Fruit fly (Drosophila melanogaster) whole organism, prepupa: ENCODE results near the gene Dbx.

Source experiments
- Blimp-1 ChIP-seq: fragments of 200-800 bp; sonication (Bioruptor generic); optimal IDR thresholded peaks from 3 replicates; lab custom pipeline; 2017; ENCODE audit warnings: missing biosample characterization, missing genetic modification characterization, mild to moderate bottlenecking, moderate library complexity, missing genetic modification reagents
- CG10631 ChIP-seq: fragments of 200-800 bp; sonication (Bioruptor generic); optimal IDR thresholded peaks from 2 replicates; lab custom pipeline; 2016; ENCODE audit warnings: missing biosample characterization, missing genetic modification characterization
- CG10669 ChIP-seq: fragments of 200-800 bp; sonication (Bioruptor generic); optimal IDR thresholded peaks from 3 replicates; lab custom pipeline; 2018; ENCODE audit warnings: missing biosample characterization, mild to moderate bottlenecking, missing genetic modification characterization, moderate library complexity
- CG11294 ChIP-seq: fragments of 200-800 bp; sonication (Bioruptor generic); IDR thresholded peaks from 2 replicates; pipeline ENCODE4 v1.3.6; 2022; ENCODE audit warnings: missing biosample characterization, missing genetic modification characterization
- CG11762 ChIP-seq: fragments of 200-800 bp; sonication (Bioruptor generic); optimal IDR thresholded peaks from 3 replicates; lab custom pipeline; 2016; ENCODE audit warnings: missing biosample characterization, missing genetic modification characterization; ENCODE audit not compliant: insufficient read depth
- CG11902 ChIP-seq: fragments of 200-800 bp; sonication (Bioruptor generic); optimal IDR thresholded peaks from 3 replicates; lab custom pipeline; 2016; ENCODE audit warnings: missing biosample characterization, missing genetic modification characterization
- CG15336 ChIP-seq: fragments of 200-800 bp; sonication (Bioruptor generic); IDR thresholded peaks from 2 replicates; pipeline ENCODE4 v1.3.6; 2022; ENCODE audit warnings: missing biosample characterization, missing genetic modification characterization
- CG1621 ChIP-seq: fragments of 200-800 bp; sonication (Bioruptor generic); optimal IDR thresholded peaks from 3 replicates; lab custom pipeline; 2018; ENCODE audit warnings: missing biosample characterization, mild to moderate bottlenecking, missing genetic modification characterization
- CG16779 ChIP-seq: fragments of 200-800 bp; sonication (Bioruptor generic); optimal IDR thresholded peaks from 3 replicates; lab custom pipeline; 2017; ENCODE audit warnings: missing biosample characterization, mild to moderate bottlenecking, missing genetic modification characterization
- CG31627 ChIP-seq: fragments of 200-800 bp; sonication (Bioruptor generic); optimal IDR thresholded peaks from 3 replicates; lab custom pipeline; 2016; ENCODE audit warnings: missing biosample characterization, missing genetic modification characterization
- CG32006 ChIP-seq: fragments of 200-800 bp; sonication (Bioruptor generic); optimal IDR thresholded peaks from 3 replicates; lab custom pipeline; 2017; ENCODE audit warnings: missing biosample characterization, mild to moderate bottlenecking, missing genetic modification characterization
- CG3919 ChIP-seq: fragments of 200-800 bp; sonication (Bioruptor generic); optimal IDR thresholded peaks from 3 replicates; lab custom pipeline; 2016; ENCODE audit warnings: missing biosample characterization, missing genetic modification characterization
- CG4318 ChIP-seq: fragments of 200-800 bp; sonication (Bioruptor generic); optimal IDR thresholded peaks from 3 replicates; lab custom pipeline; 2017; ENCODE audit warnings: missing biosample characterization, mild to moderate bottlenecking, missing genetic modification characterization
- CG6163 ChIP-seq: fragments of 200-800 bp; sonication (Bioruptor generic); IDR thresholded peaks from 3 replicates; pipeline ENCODE4 v1.3.6; 2022; ENCODE audit warnings: missing biosample characterization, missing genetic modification characterization
- CG6276 ChIP-seq: fragments of 200-800 bp; sonication (Bioruptor generic); optimal IDR thresholded peaks from 2 replicates; lab custom pipeline; 2017; ENCODE audit warnings: missing biosample characterization, mild to moderate bottlenecking, missing genetic modification characterization
- CG6808 ChIP-seq: fragments of 200-800 bp; sonication (Bioruptor generic); optimal IDR thresholded peaks from 3 replicates; lab custom pipeline; 2017; ENCODE audit warnings: missing biosample characterization, missing genetic modification characterization, mild to moderate bottlenecking, moderate library complexity, missing genetic modification reagents
- CG6854 ChIP-seq: fragments of 200-800 bp; sonication (Bioruptor generic); optimal IDR thresholded peaks from 2 replicates; lab custom pipeline; 2017; ENCODE audit warnings: missing biosample characterization, mild to moderate bottlenecking, missing genetic modification characterization
- CG7368 ChIP-seq: fragments of 200-800 bp; sonication (Bioruptor generic); optimal IDR thresholded peaks from 3 replicates; lab custom pipeline; 2016; ENCODE audit warnings: missing biosample characterization, missing genetic modification characterization
- CG8119 ChIP-seq: fragments of 200-800 bp; sonication (Bioruptor generic); IDR thresholded peaks from 3 replicates; pipeline ENCODE4 v1.3.6; 2022; ENCODE audit warnings: missing biosample characterization, missing genetic modification characterization
- CG9139 ChIP-seq: fragments of 200-800 bp; sonication (Bioruptor generic); optimal IDR thresholded peaks from 3 replicates; lab custom pipeline; 2017; ENCODE audit warnings: missing biosample characterization, mild to moderate bottlenecking, missing genetic modification characterization
- Eip75B ChIP-seq: fragments of 200-800 bp; sonication (Bioruptor generic); optimal IDR thresholded peaks from 3 replicates; lab custom pipeline; 2016; ENCODE audit warnings: missing biosample characterization, missing genetic modification characterization
- Eip78C ChIP-seq: fragments of 200-800 bp; sonication (Bioruptor generic); peaks from one replicate; lab custom pipeline; 2016; ENCODE audit warnings: missing biosample characterization, missing genetic modification characterization
- Hr38 ChIP-seq: sonication (Bioruptor generic); optimal IDR thresholded peaks from 2 replicates; lab custom pipeline; 2016; ENCODE audit warnings: missing biosample characterization, missing genetic modification characterization
- Hr4 ChIP-seq: fragments of 200-800 bp; sonication (Bioruptor generic); optimal IDR thresholded peaks from 3 replicates; lab custom pipeline; 2016; ENCODE audit warnings: missing biosample characterization, missing genetic modification characterization
- Lpt ChIP-seq: fragments of 200-800 bp; sonication (Bioruptor generic); optimal IDR thresholded peaks from 3 replicates; lab custom pipeline; 2016; ENCODE audit warnings: missing biosample characterization, missing genetic modification characterization
- OdsH ChIP-seq: fragments of 200-800 bp; sonication (Bioruptor generic); optimal IDR thresholded peaks from 3 replicates; lab custom pipeline; 2016; ENCODE audit warnings: missing biosample characterization, missing genetic modification characterization
- Sox102F ChIP-seq: fragments of 200-800 bp; sonication (Bioruptor generic); optimal IDR thresholded peaks from 2 replicates; lab custom pipeline; 2016; ENCODE audit warnings: missing biosample characterization, mild to moderate bottlenecking, missing genetic modification characterization
- Sox14 ChIP-seq: fragments of 200-800 bp; sonication (Bioruptor generic); optimal IDR thresholded peaks from 3 replicates; lab custom pipeline; 2016; ENCODE audit warnings: missing biosample characterization, missing genetic modification characterization
- Sox15 ChIP-seq: fragments of 200-800 bp; sonication (Bioruptor generic); optimal IDR thresholded peaks from 3 replicates; lab custom pipeline; 2016; ENCODE audit warnings: missing biosample characterization, missing genetic modification characterization
- achi ChIP-seq: fragments of 200-800 bp; sonication (Bioruptor generic); optimal IDR thresholded peaks from 3 replicates; lab custom pipeline; 2016; ENCODE audit warnings: missing biosample characterization, missing genetic modification characterization
- acj6 ChIP-seq: fragments of 200-800 bp; sonication (Bioruptor generic); optimal IDR thresholded peaks from 3 replicates; lab custom pipeline; 2016; ENCODE audit warnings: missing biosample characterization, missing genetic modification characterization
- cyc ChIP-seq: fragments of 200-800 bp; sonication (Bioruptor generic); optimal IDR thresholded peaks from 3 replicates; lab custom pipeline; 2016; ENCODE audit warnings: missing biosample characterization, missing genetic modification characterization
- dac ChIP-seq: fragments of 200-800 bp; sonication (Bioruptor generic); optimal IDR thresholded peaks from 2 replicates; lab custom pipeline; 2017; ENCODE audit warnings: missing biosample characterization, mild to moderate bottlenecking, missing genetic modification characterization
- dsx ChIP-seq: fragments of 200-800 bp; optimal IDR thresholded peaks from 3 replicates; lab custom pipeline; 2019; ENCODE audit warnings: missing biosample characterization, mild to moderate bottlenecking, missing genetic modification characterization, moderate library complexity; ENCODE audit not compliant: poor library complexity, severe bottlenecking
- eg ChIP-seq: fragments of 200-800 bp; sonication (Bioruptor generic); IDR thresholded peaks from 3 replicates; pipeline ENCODE4 v1.3.6; 2022; ENCODE audit warnings: missing biosample characterization, missing genetic modification characterization
- fd59A ChIP-seq: fragments of 200-800 bp; sonication (Bioruptor generic); optimal IDR thresholded peaks from 2 replicates; lab custom pipeline; 2017; ENCODE audit warnings: missing biosample characterization, mild to moderate bottlenecking, missing genetic modification characterization, missing genetic modification reagents
- fkh ChIP-seq: fragments of 200-800 bp; sonication (Bioruptor generic); optimal IDR thresholded peaks from 3 replicates; lab custom pipeline; 2017; ENCODE audit warnings: missing biosample characterization, mild to moderate bottlenecking, missing genetic modification characterization, moderate library complexity
- net ChIP-seq: fragments of 200-800 bp; sonication (Bioruptor generic); optimal IDR thresholded peaks from 3 replicates; lab custom pipeline; 2016; ENCODE audit warnings: missing biosample characterization, missing genetic modification characterization
- salr ChIP-seq, 2 experiments: fragments of 200-800 bp; sonication (Bioruptor generic); optimal IDR thresholded peaks; 3 replicates each; lab custom pipeline; 2016 to 2018; ENCODE audit warnings: missing biosample characterization in 2 of 2, missing genetic modification characterization in 2 of 2, mild to moderate bottlenecking in 1 of 2
- spab ChIP-seq: fragments of 200-800 bp; sonication (Bioruptor generic); optimal IDR thresholded peaks from 2 replicates; lab custom pipeline; 2017; ENCODE audit warnings: missing biosample characterization, mild to moderate bottlenecking, missing genetic modification characterization, missing genetic modification reagents
- ss ChIP-seq, 2 experiments: fragments of 200-800 bp; sonication (Bioruptor generic); optimal IDR thresholded peaks; 2 replicates in 1 of 2; 3 replicates in 1 of 2; lab custom pipeline; 2017 to 2018; ENCODE audit warnings: mild to moderate bottlenecking in 2 of 2, missing biosample characterization in 2 of 2, missing genetic modification characterization in 2 of 2, moderate library complexity in 1 of 2
- svp ChIP-seq: fragments of 200-800 bp; sonication (Bioruptor generic); peaks from one replicate; lab custom pipeline; 2016; ENCODE audit warnings: missing biosample characterization, missing genetic modification characterization
- topi ChIP-seq: fragments of 200-800 bp; sonication (Bioruptor generic); optimal IDR thresholded peaks from 3 replicates; lab custom pipeline; 2016; ENCODE audit warnings: missing biosample characterization, missing genetic modification characterization

Gene Dbx

dm6 chr3L:1891914-1892313 lies 29.2 kb upstream of the Dbx start:
- no peak for TF ChIP-seq CG32006 (GFP tag; lab: Kevin White, UChicago)
- TF ChIP-seq Hr4 (GFP tag; lab: Kevin White, UChicago), result no peak
- no peak for TF ChIP-seq cyc
- no peak for TF ChIP-seq dac

- TF ChIP-seq CG7368 (GFP tag; lab: Kevin White, UChicago) (no peak), CG6854 (no peak), CG9139 (GFP tag; lab: Kevin White, UChicago) (no peak), acj6 (GFP tag; lab: Kevin White, UChicago) (peak; percentile 5), CG6163 (GFP tag; lab: Robert Waterston, UW) (no peak), svp (GFP tag; lab: Kevin White, UChicago) (peak; percentile 92), OdsH (GFP tag; lab: Kevin White, UChicago) (no peak), Sox102F (GFP tag; lab: Kevin White, UChicago) (no peak), Hr4 (GFP tag; lab: Kevin White, UChicago) (no peak), Eip75B (GFP tag; lab: Kevin White, UChicago) (no peak), Lpt (GFP tag; lab: Kevin White, UChicago) (no peak), salr (GFP tag; optimal IDR thresholded peaks at IDR 0.05; lab: Kevin White, UChicago) (no peak), Eip78C (GFP tag; lab: Kevin White, UChicago) (peak; percentile 3), fd59A (GFP tag; lab: Kevin White, UChicago) (no peak), CG11902 (GFP tag; lab: Kevin White, UChicago) (no peak), Sox14 (GFP tag; lab: Kevin White, UChicago) (no peak), Sox15 (GFP tag; lab: Kevin White, UChicago) (no peak), net (GFP tag; lab: Kevin White, UChicago) (no peak), CG16779 (tag; lab: Kevin White, UChicago) (no peak), CG10631 (GFP tag; lab: Kevin White, UChicago) (no peak), dac (no peak)
Observed at dm6 chr3L:1897709-1898108, 23.4 kb upstream of the Dbx start.

dm6 chr3L:1899616-1900015 lies 21.5 kb upstream of the Dbx start:
- TF ChIP-seq Blimp-1 (GFP tag; lab: Kevin White, UChicago) (peak; percentile 71), svp (GFP tag; lab: Kevin White, UChicago) (peak; percentile 11), CG6808 (GFP tag; lab: Kevin White, UChicago) (peak; percentile 13), ss (GFP tag; optimal IDR thresholded peaks at IDR 0.05; lab: Kevin White, UChicago) (peak in 1 of 2 experiments; percentile 78), achi (GFP tag; lab: Kevin White, UChicago) (no peak)

- TF ChIP-seq CG11762 (GFP tag; lab: Kevin White, UChicago), result peak; percentile 43
- peak; percentile 3 for TF ChIP-seq CG7368 (GFP tag; lab: Kevin White, UChicago)
- TF ChIP-seq CG8119 (GFP tag; lab: Robert Waterston, UW), result peak; percentile 90
- no peak for TF ChIP-seq Sox15 (GFP tag; lab: Kevin White, UChicago)
- TF ChIP-seq salr (GFP tag; optimal IDR thresholded peaks at IDR 0.05; lab: Kevin White, UChicago), result peak in 1 of 2 experiments; percentile 4
- TF ChIP-seq CG6163 (GFP tag; lab: Robert Waterston, UW), result peak; percentile 87
- TF ChIP-seq CG10669, result peak; percentile 8
- no peak for TF ChIP-seq spab (GFP tag; lab: Kevin White, UChicago)
- no peak for TF ChIP-seq CG1621 (tag; lab: Kevin White, UChicago)
- no peak for TF ChIP-seq CG6854
- peak; percentile 59 for TF ChIP-seq CG3919 (GFP tag; lab: Kevin White, UChicago)
- TF ChIP-seq dac, result peak; percentile 33
- no peak for TF ChIP-seq CG31627 (GFP tag; lab: Kevin White, UChicago)
- no peak for TF ChIP-seq Blimp-1 (GFP tag; lab: Kevin White, UChicago)
- TF ChIP-seq CG32006 (GFP tag; lab: Kevin White, UChicago), result peak; percentile 77
- TF ChIP-seq dsx (GFP tag; lab: Kevin White, UChicago), result peak; percentile 18
- TF ChIP-seq Eip78C (GFP tag; lab: Kevin White, UChicago), result peak; percentile 87
- TF ChIP-seq topi (GFP tag; lab: Kevin White, UChicago), result no peak
- TF ChIP-seq Lpt (GFP tag; lab: Kevin White, UChicago), result peak; percentile 30
- peak; percentile 53 for TF ChIP-seq svp (GFP tag; lab: Kevin White, UChicago)
- no peak for TF ChIP-seq fkh
- peak; percentile 91 for TF ChIP-seq CG15336 (GFP tag; lab: Robert Waterston, UW)
- TF ChIP-seq achi (GFP tag; lab: Kevin White, UChicago), result peak; percentile 66
- peak; percentile 95 for TF ChIP-seq eg (GFP tag; lab: Robert Waterston, UW)
- TF ChIP-seq CG11294 (GFP tag; lab: Robert Waterston, UW), result peak; percentile 74
- TF ChIP-seq CG4318 (GFP tag; lab: Kevin White, UChicago), result peak; percentile 49
- TF ChIP-seq CG11902 (GFP tag; lab: Kevin White, UChicago), result no peak
- peak; percentile 39 for TF ChIP-seq OdsH (GFP tag; lab: Kevin White, UChicago)
- no peak for TF ChIP-seq Hr38 (GFP tag; lab: Kevin White, UChicago)
- TF ChIP-seq CG6276 (GFP tag; lab: Kevin White, UChicago), result peak; percentile 83
- peak; percentile 75 for TF ChIP-seq Hr4 (GFP tag; lab: Kevin White, UChicago)
- TF ChIP-seq net (GFP tag; lab: Kevin White, UChicago), result peak; percentile 40
Observed at dm6 chr3L:1900633-1901032, 20.5 kb upstream of the Dbx start.
